Fruit fly (Drosophila melanogaster) whole organism, wandering third instar larva: Measurements from ENCODE around the gene GABA-B-R2.

Source experiments
- Hr78 ChIP-seq: fragments of >200 bp; optimal IDR thresholded peaks from 2 replicates; lab custom pipeline; 2017; ENCODE audit warnings: missing biosample characterization, missing genetic modification characterization
- pan ChIP-seq: fragments of >200 bp; optimal IDR thresholded peaks from 2 replicates; lab custom pipeline; 2017
- sv ChIP-seq: fragments of 200-800 bp; sonication (Bioruptor generic); optimal IDR thresholded peaks from 3 replicates; lab custom pipeline; 2016; ENCODE audit warnings: missing biosample characterization, missing genetic modification characterization
- tai ChIP-seq: sonication (Bioruptor generic); optimal IDR thresholded peaks from 2 replicates; lab custom pipeline; 2016; ENCODE audit warnings: missing biosample characterization, missing genetic modification characterization

DNA sequence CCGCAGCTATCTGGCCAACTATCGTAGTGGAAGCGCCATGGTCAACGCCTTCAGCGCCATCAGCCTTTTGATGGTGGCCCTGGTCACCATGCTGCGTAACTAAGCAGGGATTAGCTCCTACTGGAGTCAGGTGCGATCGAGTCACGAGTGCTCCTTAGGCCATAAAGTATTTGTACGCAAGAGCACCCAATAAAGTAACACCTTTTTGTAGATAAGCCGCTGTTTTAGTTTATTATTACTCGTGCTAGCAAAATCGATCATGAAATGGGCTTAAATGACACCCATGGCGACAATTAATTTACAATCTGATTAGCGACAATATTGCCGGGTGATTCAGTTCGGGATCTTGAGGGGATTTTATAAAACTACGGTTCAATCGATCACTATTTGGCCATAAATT, 18.1 kb downstream of the GABA-B-R2 start:
- TF ChIP-seq pan, result no peak
- TF ChIP-seq sv (GFP tag; lab: Kevin White, UChicago), result no peak
- no peak for TF ChIP-seq Hr78
- no peak for TF ChIP-seq tai
